Comparison of ENCODE assay signal across 3 worm cellular contexts in genomic region chrIII:1207852-1208251, ce11.
TF ChIP-seq lines count a peak whose summit lies in the region.

Gene orc-3, plus strand, starts transcription at chrIII:1208133.

TF ChIP-seq in whole organism, L1 larva, 84 proteins besides CTCF, POLR2A, EP300 and RAD21 (continued from another document and continues in another):
- TF ChIP-seq fkh-4 (tag; optimal IDR thresholded peaks at IDR 0.05; lab: Kevin White, UChicago; ENCODE audit: borderline replicate concordance) (no peak), nhr-76 (tag; optimal IDR thresholded peaks at IDR 0.05; lab: Kevin White, UChicago) (no peak), fos-1 (tag; optimal IDR thresholded peaks at IDR 0.05; lab: Kevin White, UChicago) (no peak), nhr-47 (tag; optimal IDR thresholded peaks at IDR 0.05; lab: Kevin White, UChicago) (no peak), hlh-4 (tag; optimal IDR thresholded peaks at IDR 0.05; lab: Kevin White, UChicago) (no peak), ceh-90 (tag; optimal IDR thresholded peaks at IDR 0.05; lab: Kevin White, UChicago) (no peak), pax-3 (tag; optimal IDR thresholded peaks at IDR 0.05; lab: Kevin White, UChicago) (no peak), ceh-82 (tag; optimal IDR thresholded peaks at IDR 0.05; lab: Kevin White, UChicago) (peak in 2 of 3 experiments; percentile 8 to 36), nhr-71 (tag; optimal IDR thresholded peaks at IDR 0.05; lab: Kevin White, UChicago) (no peak), unc-86 (tag; optimal IDR thresholded peaks at IDR 0.05; lab: Kevin White, UChicago) (no peak), ceh-63 (GFP tag; optimal IDR thresholded peaks at IDR 0.05; lab: Kevin White, UChicago) (no peak), ceh-88 (GFP tag; IDR thresholded peaks at IDR 0.05; lab: Robert Waterston, UW) (no peak), fkh-8 (tag; optimal IDR thresholded peaks at IDR 0.05; lab: Kevin White, UChicago) (no peak), lsy-2 (tag; optimal IDR thresholded peaks at IDR 0.05; lab: Kevin White, UChicago) (peak; percentile 20 to 68), C34B4.2 (tag; optimal IDR thresholded peaks at IDR 0.05; lab: Kevin White, UChicago) (no peak), nhr-28 (tag; optimal IDR thresholded peaks at IDR 0.05; lab: Kevin White, UChicago) (no peak), egl-27 (tag; optimal IDR thresholded peaks at IDR 0.05; lab: Kevin White, UChicago) (no peak), snpc-4 (tag; optimal IDR thresholded peaks at IDR 0.05; lab: Kevin White, UChicago) (no peak), skn-1 (tag; optimal IDR thresholded peaks at IDR 0.05; lab: Kevin White, UChicago) (peak; percentile 64), ces-1 (GFP tag; optimal IDR thresholded peaks at IDR 0.05; lab: Kevin White, UChicago) (no peak), nhr-12 (tag; optimal IDR thresholded peaks at IDR 0.05; lab: Kevin White, UChicago) (no peak), nhr-19 (GFP tag; conservative IDR thresholded peaks at IDR 0.05; lab: Robert Waterston, UW) (no peak), lin-14 (GFP tag; optimal IDR thresholded peaks at IDR 0.05; lab: Kevin White, UChicago) (no peak), pag-3 (tag; optimal IDR thresholded peaks at IDR 0.05; lab: Kevin White, UChicago; ENCODE audit: borderline replicate concordance, insufficient read depth) (no peak), pqm-1 (tag; optimal IDR thresholded peaks at IDR 0.05; lab: Kevin White, UChicago) (no peak), elt-2 (tag; optimal IDR thresholded peaks at IDR 0.05; lab: Kevin White, UChicago) (no peak), alr-1 (tag; optimal IDR thresholded peaks at IDR 0.05; lab: Kevin White, UChicago; ENCODE audit: borderline replicate concordance) (no peak), C16A3.4 (tag; optimal IDR thresholded peaks at IDR 0.05; lab: Kevin White, UChicago) (peak; percentile 47), unc-62 (GFP tag; optimal IDR thresholded peaks at IDR 0.05; lab: Kevin White, UChicago) (no peak), dsc-1 (tag; optimal IDR thresholded peaks at IDR 0.05; lab: Kevin White, UChicago) (no peak), ama-1 (optimal IDR thresholded peaks at IDR 0.05; lab: Kevin White, UChicago) (no peak), swsn-7 (tag; optimal IDR thresholded peaks at IDR 0.05; lab: Kevin White, UChicago) (no peak), aly-2 (tag; optimal IDR thresholded peaks at IDR 0.05; lab: Kevin White, UChicago) (no peak), elt-3 (tag; optimal IDR thresholded peaks at IDR 0.05; lab: Kevin White, UChicago) (no peak), blmp-1 (tag; optimal IDR thresholded peaks at IDR 0.05; lab: Kevin White, UChicago) (peak; percentile 30), snu-23 (GFP tag; optimal IDR thresholded peaks at IDR 0.05; lab: Kevin White, UChicago) (peak; percentile 38), grh-1 (GFP tag; IDR thresholded peaks at IDR 0.05; lab: Robert Waterston, UW) (no peak), ztf-4 (tag; optimal IDR thresholded peaks at IDR 0.05; lab: Kevin White, UChicago) (no peak), ets-5 (GFP tag; IDR thresholded peaks at IDR 0.05; lab: Robert Waterston, UW) (no peak), mep-1 (tag; optimal IDR thresholded peaks at IDR 0.05; lab: Kevin White, UChicago) (peak; percentile 55), lir-3 (tag; optimal IDR thresholded peaks at IDR 0.05; lab: Kevin White, UChicago; ENCODE audit: poor library complexity) (no peak), efl-3 (GFP tag; optimal IDR thresholded peaks at IDR 0.05; lab: Kevin White, UChicago) (no peak), tlp-1 (tag; optimal IDR thresholded peaks at IDR 0.05; lab: Kevin White, UChicago) (no peak), mdl-1 (tag; optimal IDR thresholded peaks at IDR 0.05; lab: Kevin White, UChicago) (no peak), lin-13 (GFP tag; optimal IDR thresholded peaks at IDR 0.05; lab: Kevin White, UChicago) (peak; percentile 8), egl-13 (tag; optimal IDR thresholded peaks at IDR 0.05; lab: Kevin White, UChicago) (no peak)

TF ChIP-seq in whole organism, L2 larva, 48 proteins besides CTCF, POLR2A, EP300 and RAD21 (continued from another document):
- TF ChIP-seq ztf-11 (tag; optimal IDR thresholded peaks at IDR 0.05; lab: Kevin White, UChicago) (no peak), ZK546.5 (tag; optimal IDR thresholded peaks at IDR 0.05; lab: Kevin White, UChicago) (no peak), ama-1 (optimal IDR thresholded peaks at IDR 0.05; lab: Kevin White, UChicago) (no peak), lsy-2 (tag; optimal IDR thresholded peaks at IDR 0.05; lab: Kevin White, UChicago) (peak in 1 of 2 experiments; percentile 55), unc-62 (GFP tag; optimal IDR thresholded peaks at IDR 0.05; lab: Kevin White, UChicago) (no peak), nhr-12 (tag; optimal IDR thresholded peaks at IDR 0.05; lab: Kevin White, UChicago) (no peak), ceh-82 (tag; optimal IDR thresholded peaks at IDR 0.05; lab: Kevin White, UChicago) (no peak), ceh-16 (tag; optimal IDR thresholded peaks at IDR 0.05; lab: Kevin White, UChicago) (no peak), dmd-4 (tag; optimal IDR thresholded peaks at IDR 0.05; lab: Kevin White, UChicago) (no peak), alr-1 (tag; optimal IDR thresholded peaks at IDR 0.05; lab: Kevin White, UChicago) (no peak), nhr-11 (tag; optimal IDR thresholded peaks at IDR 0.05; lab: Kevin White, UChicago) (no peak), mab-5 (tag; optimal IDR thresholded peaks at IDR 0.05; lab: Kevin White, UChicago) (no peak), zag-1 (tag; optimal IDR thresholded peaks at IDR 0.05; lab: Kevin White, UChicago) (no peak), sma-3 (GFP tag; optimal IDR thresholded peaks at IDR 0.05; lab: Kevin White, UChicago) (no peak), nhr-129 (tag; optimal IDR thresholded peaks at IDR 0.05; lab: Kevin White, UChicago) (peak; percentile 21), nhr-25 (tag; optimal IDR thresholded peaks at IDR 0.05; lab: Kevin White, UChicago) (no peak), mdl-1 (tag; optimal IDR thresholded peaks at IDR 0.05; lab: Kevin White, UChicago) (no peak), C34F6.9 (tag; optimal IDR thresholded peaks at IDR 0.05; lab: Kevin White, UChicago) (peak; percentile 34), unc-55 (GFP tag; optimal IDR thresholded peaks at IDR 0.05; lab: Kevin White, UChicago) (peak; percentile 56), Y55F3AM.14 (GFP tag; optimal IDR thresholded peaks at IDR 0.05; lab: Kevin White, UChicago) (no peak), peb-1 (tag; optimal IDR thresholded peaks at IDR 0.05; lab: Kevin White, UChicago) (no peak), snpc-4 (tag; optimal IDR thresholded peaks at IDR 0.05; lab: Kevin White, UChicago) (no peak), lin-11 (tag; optimal IDR thresholded peaks at IDR 0.05; lab: Kevin White, UChicago) (no peak), aly-2 (tag; optimal IDR thresholded peaks at IDR 0.05; lab: Kevin White, UChicago) (no peak), elt-3 (tag; optimal IDR thresholded peaks at IDR 0.05; lab: Kevin White, UChicago) (no peak), nhr-6 (tag; optimal IDR thresholded peaks at IDR 0.05; lab: Kevin White, UChicago) (no peak), lin-13 (GFP tag; optimal IDR thresholded peaks at IDR 0.05; lab: Kevin White, UChicago) (peak; percentile 58), nhr-10 (tag; optimal IDR thresholded peaks at IDR 0.05; lab: Kevin White, UChicago) (no peak), blmp-1 (tag; optimal IDR thresholded peaks at IDR 0.05; lab: Kevin White, UChicago; ENCODE audit: insufficient read depth) (no peak), nhr-21 (tag; optimal IDR thresholded peaks at IDR 0.05; lab: Kevin White, UChicago) (no peak), mbf-1 (tag; optimal IDR thresholded peaks at IDR 0.05; lab: Kevin White, UChicago) (no peak), nhr-23 (tag; optimal IDR thresholded peaks at IDR 0.05; lab: Kevin White, UChicago) (no peak)
TF ChIP-seq in whole organism, L2 larva: peak in this region for 6.

TF ChIP-seq in whole organism, L3 larva, 47 proteins besides CTCF, POLR2A, EP300 and RAD21 (continued from another document):
- TF ChIP-seq zag-1 (tag; optimal IDR thresholded peaks at IDR 0.05; lab: Kevin White, UChicago): no peak
- no peak for TF ChIP-seq ceh-82 (tag; optimal IDR thresholded peaks at IDR 0.05; lab: Kevin White, UChicago)
- no peak for TF ChIP-seq nhr-76 (tag; optimal IDR thresholded peaks at IDR 0.05; lab: Kevin White, UChicago)
- TF ChIP-seq mml-1 (tag; optimal IDR thresholded peaks at IDR 0.05; lab: Kevin White, UChicago): no peak
- TF ChIP-seq R02D3.7 (tag; optimal IDR thresholded peaks at IDR 0.05; lab: Kevin White, UChicago): no peak
- TF ChIP-seq egl-5 (tag; optimal IDR thresholded peaks at IDR 0.05; lab: Kevin White, UChicago): peak; percentile 61
- TF ChIP-seq fkh-2 (tag; optimal IDR thresholded peaks at IDR 0.05; lab: Kevin White, UChicago): no peak
